Worm (Caenorhabditis elegans) whole organism, L1 larva: ENCODE data around the gene copz-1.

Experiments
- Y116A8C.19 ChIP-seq: sonication (generic microtip); optimal IDR thresholded peaks from 2 replicates; lab custom pipeline; 2016; ENCODE audit warnings: missing compliant biosample characterization, missing genetic modification characterization, borderline replicate concordance
- ama-1 ChIP-seq: fragments of 150-350 bp; optimal IDR thresholded peaks from 2 replicates; lab custom pipeline; 2014
- blmp-1 ChIP-seq: fragments of 150-350 bp; optimal IDR thresholded peaks from 2 replicates; lab custom pipeline; 2014; ENCODE audit warnings: missing biosample characterization, missing genetic modification characterization
- egl-27 ChIP-seq, 2 experiments: fragments of 150-350 bp in 1 of 2; sonication (generic microtip); optimal IDR thresholded peaks; 3 replicates each; lab custom pipeline; 2017 to 2018; ENCODE audit warnings: missing biosample characterization in 2 of 2, missing genetic modification characterization in 2 of 2, missing genetic modification reagents in 2 of 2
- fkh-8 ChIP-seq: sonication (generic microtip); optimal IDR thresholded peaks from 2 replicates; lab custom pipeline; 2016; ENCODE audit warnings: mild to moderate bottlenecking, missing genetic modification characterization, missing compliant biosample characterization
- lin-13 ChIP-seq: fragments of 150-350 bp; optimal IDR thresholded peaks from 2 replicates; lab custom pipeline; 2014; ENCODE audit warnings: missing biosample characterization, missing genetic modification reagents, missing genetic modification characterization
- mef-2 ChIP-seq: fragments of 150-350 bp; optimal IDR thresholded peaks from 2 replicates; lab custom pipeline; 2014; ENCODE audit warnings: missing biosample characterization, missing genetic modification characterization
- ztf-4 ChIP-seq: fragments of 150-350 bp; optimal IDR thresholded peaks from 2 replicates; lab custom pipeline; 2014; ENCODE audit warnings: missing biosample characterization, missing genetic modification characterization

ce11 chrII:10898998-10899397 is 26.3 kb downstream of the copz-1 start:
- TF ChIP-seq mef-2 (tag; lab: Kevin White, UChicago) (no peak), ztf-4 (tag; lab: Kevin White, UChicago) (no peak), lin-13 (no peak), blmp-1 (tag; lab: Kevin White, UChicago) (no peak), egl-27 (tag; optimal IDR thresholded peaks at IDR 0.05; lab: Kevin White, UChicago) (no peak), fkh-8 (no peak), Y116A8C.19 (tag; lab: Kevin White, UChicago) (no peak), ama-1 (lab: Kevin White, UChicago) (no peak)
